Fruit fly (Drosophila melanogaster): Measurements from ENCODE around the gene CG9853.

The CG9853 gene

DNA sequence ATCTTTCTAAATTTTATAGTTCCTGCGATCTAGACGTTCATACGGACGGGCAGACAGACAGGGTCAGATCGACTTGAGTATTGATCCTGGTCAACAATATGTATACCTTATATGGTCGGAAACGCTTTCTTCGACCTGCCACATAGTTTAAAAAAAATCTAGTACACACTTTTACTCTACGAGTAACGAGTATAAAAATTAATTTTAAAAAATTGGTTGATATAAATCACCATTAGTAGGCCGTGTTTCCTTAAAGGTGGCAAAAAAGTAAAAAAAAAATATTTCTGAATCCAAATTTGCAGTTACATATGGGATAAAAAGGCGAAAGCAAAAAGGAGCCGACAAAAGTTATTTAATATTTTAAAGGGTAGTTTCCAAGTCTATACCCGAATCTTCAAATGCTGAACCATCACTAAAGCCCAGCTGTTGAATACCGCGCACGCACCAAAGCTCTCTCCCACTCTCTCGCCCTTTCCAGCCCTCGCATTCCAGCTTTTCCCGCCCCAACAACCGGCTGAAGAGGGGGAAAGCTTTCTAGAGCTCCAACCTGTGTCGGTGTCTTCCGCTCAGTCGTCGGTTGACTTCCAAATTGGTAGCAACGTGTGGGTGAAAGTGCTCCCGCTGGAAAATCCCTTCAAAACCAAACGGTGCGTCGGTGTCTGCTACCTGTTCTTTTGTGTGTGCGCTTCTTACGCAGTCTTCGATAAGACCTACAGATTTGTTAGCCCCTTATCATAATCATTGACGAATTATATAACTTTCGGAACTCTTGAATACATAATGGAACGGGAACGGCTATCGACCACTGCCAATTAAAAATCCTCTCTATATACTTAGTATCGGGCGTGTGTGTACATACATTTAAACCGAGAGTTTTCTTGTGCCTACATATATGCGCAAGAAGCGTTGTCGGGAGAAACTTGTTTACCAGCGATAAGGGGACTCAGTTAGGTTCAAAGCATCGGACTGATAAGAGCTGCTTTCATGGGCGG lies 23.2 kb downstream of the CG9853 start, which contains the start of gene Sfxn1-3 (continued):
- TF ChIP-seq CG8290 (GFP tag; optimal IDR thresholded peaks at IDR 0.05), result peak; percentile 36
- TF ChIP-seq CG8290 (tag; optimal IDR thresholded peaks at IDR 0.05), result peak in 1 of 2 experiments; percentile 80
- peak; percentile 37 for TF ChIP-seq eyg (GFP tag; optimal IDR thresholded peaks at IDR 0.05)
- TF ChIP-seq CG15269 (tag; optimal IDR thresholded peaks at IDR 0.05), result peak; percentile 42
- peak; percentile 37; the same call in 1 of the 2 replicates for TF ChIP-seq Ada2b (GFP tag; IDR thresholded peaks at IDR 0.05)
- TF ChIP-seq Dref (GFP tag; IDR thresholded peaks at IDR 0.05), result no peak
- peak; percentile 12 for TF ChIP-seq CG11723 (GFP tag; optimal IDR thresholded peaks at IDR 0.05)
- TF ChIP-seq CG16813 (GFP tag; IDR thresholded peaks at IDR 0.05; ENCODE audit: partially characterized antibody), result no peak
- TF ChIP-seq CG11398 (GFP tag; optimal IDR thresholded peaks at IDR 0.05), result peak; percentile 26
- peak; percentile 5 for TF ChIP-seq bab2 (GFP tag; optimal IDR thresholded peaks at IDR 0.05)
- peak; percentile 68 for TF ChIP-seq oc (tag; optimal IDR thresholded peaks at IDR 0.05)
- no peak for TF ChIP-seq Side (GFP tag; optimal IDR thresholded peaks at IDR 0.05)
- peak; percentile 26 for TF ChIP-seq ab (GFP tag; optimal IDR thresholded peaks at IDR 0.05)
- peak in 1 of 3 experiments; percentile 61 for TF ChIP-seq Stat92E (GFP tag; optimal IDR thresholded peaks at IDR 0.05)
- peak; percentile 38 for TF ChIP-seq CG4282 (GFP tag; optimal IDR thresholded peaks at IDR 0.05)
- no peak for TF ChIP-seq Spps (tag; optimal IDR thresholded peaks at IDR 0.05)
- TF ChIP-seq CG2116 (GFP tag; optimal IDR thresholded peaks at IDR 0.05), result peak; percentile 8
- peak; percentile 38 for TF ChIP-seq NfI (GFP tag; optimal IDR thresholded peaks at IDR 0.05)
- no peak for TF ChIP-seq shn (GFP tag; optimal IDR thresholded peaks at IDR 0.05)
- TF ChIP-seq PHDP (tag; optimal IDR thresholded peaks at IDR 0.05), result peak; percentile 12
- TF ChIP-seq stwl (tag; optimal IDR thresholded peaks at IDR 0.05), result no peak
- TF ChIP-seq Ets97D (GFP tag; optimal IDR thresholded peaks at IDR 0.05), result no peak
- peak; percentile 84 for TF ChIP-seq CG18599 (GFP tag; optimal IDR thresholded peaks at IDR 0.05)
- peak; percentile 27 for TF ChIP-seq unpg (GFP tag; optimal IDR thresholded peaks at IDR 0.05)
- no peak for TF ChIP-seq CG15011 (GFP tag; optimal IDR thresholded peaks at IDR 0.05)
- no peak for TF ChIP-seq Sox102F (GFP tag; optimal IDR thresholded peaks at IDR 0.05)
- TF ChIP-seq zf30C (GFP tag; optimal IDR thresholded peaks at IDR 0.05), result no peak
- TF ChIP-seq CTCF (GFP tag; optimal IDR thresholded peaks at IDR 0.05), result peak; percentile 44
- TF ChIP-seq CG10321 (GFP tag; IDR thresholded peaks at IDR 0.05), result no peak
- TF ChIP-seq CG7745 (tag; optimal IDR thresholded peaks at IDR 0.05), result no peak
- TF ChIP-seq CG9727 (GFP tag; optimal IDR thresholded peaks at IDR 0.05), result no peak
- peak; percentile 67 for TF ChIP-seq caup (GFP tag; optimal IDR thresholded peaks at IDR 0.05; ENCODE audit: severe bottlenecking)
- no peak for TF ChIP-seq Abd-B (GFP tag; optimal IDR thresholded peaks at IDR 0.05)
- TF ChIP-seq CG10979 (tag; optimal IDR thresholded peaks at IDR 0.05), result peak; percentile 24
- TF ChIP-seq crc (GFP tag; optimal IDR thresholded peaks at IDR 0.05), result no peak
- peak; percentile 10 for TF ChIP-seq ems (GFP tag; optimal IDR thresholded peaks at IDR 0.05)
- peak; percentile 7 for TF ChIP-seq CG10147 (GFP tag; optimal IDR thresholded peaks at IDR 0.05)
- no peak for TF ChIP-seq repo (GFP tag; optimal IDR thresholded peaks at IDR 0.05)
- TF ChIP-seq CG33213 (GFP tag; optimal IDR thresholded peaks at IDR 0.05), result no peak
- TF ChIP-seq H15 (GFP tag; IDR thresholded peaks at IDR 0.05), result 0 out of 3 replicates have a peak, but pooled peaks have one; percentile 2
- no peak for TF ChIP-seq CG14441 (GFP tag; IDR thresholded peaks at IDR 0.05)
- peak; percentile 5 for TF ChIP-seq cato (GFP tag; optimal IDR thresholded peaks at IDR 0.05; ENCODE audit: borderline replicate concordance)
- TF ChIP-seq sug (tag; optimal IDR thresholded peaks at IDR 0.05), result peak; percentile 72
- no peak for TF ChIP-seq Hmx (GFP tag; optimal IDR thresholded peaks at IDR 0.05)
- peak; percentile 33 for TF ChIP-seq jumu (GFP tag; optimal IDR thresholded peaks at IDR 0.05)
- TF ChIP-seq CG5953 (GFP tag; IDR thresholded peaks at IDR 0.05), result no peak
- no peak for TF ChIP-seq CG8089 (GFP tag; optimal IDR thresholded peaks at IDR 0.05)
- no peak for TF ChIP-seq Six4 (GFP tag; optimal IDR thresholded peaks at IDR 0.05)
- TF ChIP-seq CG8765 (GFP tag; IDR thresholded peaks at IDR 0.05), result no peak

All from whole organism, embryonic.